Worm (Caenorhabditis elegans) whole organism, late embryonic: ENCODE measurements around the gene T08B1.1.

ENCODE experiments used
- elt-2 ChIP-seq: sonication (generic microtip); optimal IDR thresholded peaks from 2 replicates; lab custom pipeline; 2016; ENCODE audit warnings: missing genetic modification reagents, missing genetic modification characterization, missing compliant biosample characterization
- elt-4 ChIP-seq: sonication (generic microtip); optimal IDR thresholded peaks from 2 replicates; lab custom pipeline; 2016; ENCODE audit warnings: missing genetic modification characterization, missing compliant biosample characterization
- fkh-10 ChIP-seq: fragments of 150-350 bp; optimal IDR thresholded peaks from 2 replicates; lab custom pipeline; 2014; ENCODE audit warnings: missing biosample characterization, missing genetic modification reagents, missing genetic modification characterization
- hlh-15 ChIP-seq: sonication (generic microtip); optimal IDR thresholded peaks from 2 replicates; lab custom pipeline; 2016; ENCODE audit warnings: missing genetic modification characterization, missing compliant biosample characterization
- hlh-30 ChIP-seq: sonication (generic microtip); optimal IDR thresholded peaks from 2 replicates; lab custom pipeline; 2017; ENCODE audit warnings: antibody characterized with exemption, missing genetic modification characterization, missing compliant biosample characterization; ENCODE audit not compliant: insufficient read depth
- mec-3 ChIP-seq: sonication (generic microtip); optimal IDR thresholded peaks from 2 replicates; lab custom pipeline; 2016; ENCODE audit warnings: borderline replicate concordance, missing genetic modification characterization, missing compliant biosample characterization
- pag-3 ChIP-seq: sonication (generic microtip); optimal IDR thresholded peaks from 2 replicates; lab custom pipeline; 2016; ENCODE audit warnings: missing compliant biosample characterization, missing genetic modification characterization, borderline replicate concordance
- pqm-1 ChIP-seq: sonication (generic microtip); optimal IDR thresholded peaks from 2 replicates; lab custom pipeline; 2016; ENCODE audit warnings: missing genetic modification characterization, missing compliant biosample characterization
- unc-86 ChIP-seq: sonication (generic microtip); optimal IDR thresholded peaks from 2 replicates; lab custom pipeline; 2016; ENCODE audit warnings: missing genetic modification characterization, missing compliant biosample characterization

ce11 chrV:2004659-2005058, 17.8 kb upstream of the T08B1.1 start, which contains the start of gene cysl-4:
- TF ChIP-seq hlh-15 (no peak), unc-86 (tag; lab: Kevin White, UChicago) (no peak), pqm-1 (tag; lab: Kevin White, UChicago) (no peak), mec-3 (tag; lab: Kevin White, UChicago) (no peak), hlh-30 (tag; lab: Kevin White, UChicago) (no peak), elt-2 (no peak), fkh-10 (no peak), pag-3 (tag; lab: Kevin White, UChicago) (no peak), elt-4 (no peak)
